Worm (Caenorhabditis elegans) whole organism, L4 larva: ENCODE data around the gene srbc-3.
A peak's percentile ranks its signal among the peaks of the same experiment; 100 is the strongest.

ENCODE experiments used
- D1046.2 ChIP-seq: fragments of 200-800 bp; sonication (Bioruptor generic); IDR thresholded peaks from 2 replicates; pipeline ENCODE4 v1.3.6; 2022; ENCODE audit warnings: missing genetic modification characterization, missing compliant biosample characterization
- F37D6.2 ChIP-seq: sonication (generic microtip); optimal IDR thresholded peaks from 2 replicates; lab custom pipeline; 2016; ENCODE audit warnings: mild to moderate bottlenecking, missing genetic modification characterization, missing compliant biosample characterization
- Y48G9A.11 ChIP-seq: fragments of 200-800 bp; sonication (Bioruptor generic); IDR thresholded peaks from 2 replicates; pipeline ENCODE4 v1.3.6; 2022; ENCODE audit warnings: missing genetic modification reagents, missing genetic modification characterization, missing compliant biosample characterization
- ZK546.5 ChIP-seq, 2 experiments: sonication (generic microtip); optimal IDR thresholded peaks; 2 replicates each; lab custom pipeline; 2017; ENCODE audit warnings: missing biosample characterization in 2 of 2, missing genetic modification characterization in 2 of 2
- aha-1 ChIP-seq: fragments of 150-350 bp; peaks from one replicate; lab custom pipeline; 2014; ENCODE audit warnings: missing biosample characterization, missing genetic modification characterization
- aly-2 ChIP-seq: sonication (generic microtip); optimal IDR thresholded peaks from 2 replicates; lab custom pipeline; 2018; ENCODE audit warnings: missing biosample characterization, missing genetic modification characterization
- ama-1 ChIP-seq: fragments of 150-350 bp; optimal IDR thresholded peaks from 2 replicates; lab custom pipeline; 2014; ENCODE audit warnings: inconsistent platforms, mixed read lengths
- arid-1 ChIP-seq: fragments of 200-800 bp; sonication (Bioruptor generic); conservative IDR thresholded peaks from 2 replicates; pipeline ENCODE4 v1.3.6; 2022; ENCODE audit warnings: missing genetic modification reagents, missing genetic modification characterization, missing compliant biosample characterization
- attf-4 ChIP-seq: sonication (generic microtip); optimal IDR thresholded peaks from 3 replicates; lab custom pipeline; 2017; ENCODE audit warnings: missing biosample characterization, missing genetic modification characterization
- ceh-20 ChIP-seq: fragments of 200-800 bp; sonication (Bioruptor generic); IDR thresholded peaks from 2 replicates; pipeline ENCODE4 v1.3.6; 2022; ENCODE audit warnings: missing genetic modification reagents, missing genetic modification characterization, missing compliant biosample characterization
- ceh-44 ChIP-seq: fragments of 200-800 bp; sonication (Bioruptor generic); IDR thresholded peaks from 2 replicates; pipeline ENCODE4 v1.3.6; 2022; ENCODE audit warnings: missing genetic modification reagents, missing genetic modification characterization, missing compliant biosample characterization
- ctbp-1 ChIP-seq: fragments of 200-800 bp; sonication (Bioruptor generic); IDR thresholded peaks from 2 replicates; pipeline ENCODE4 v1.3.6; 2022; ENCODE audit warnings: missing genetic modification reagents, missing genetic modification characterization, missing compliant biosample characterization
- daf-12 ChIP-seq: fragments of 150-350 bp; optimal IDR thresholded peaks from 2 replicates; lab custom pipeline; 2014; ENCODE audit warnings: missing biosample characterization, missing genetic modification reagents, missing genetic modification characterization
- daf-16 ChIP-seq, 3 experiments: sonication (generic microtip); optimal IDR thresholded peaks; 2 replicates each; lab custom pipeline; 2016 to 2017; ENCODE audit warnings: missing genetic modification characterization in 3 of 3, missing genetic modification reagents in 3 of 3, mild to moderate bottlenecking in 2 of 3, missing compliant biosample characterization in 2 of 3, missing biosample characterization in 1 of 3, moderate library complexity in 1 of 3
- dmd-6 ChIP-seq: fragments of 200-800 bp; sonication (Bioruptor generic); IDR thresholded peaks from 2 replicates; pipeline ENCODE4 v1.3.6; 2022; ENCODE audit warnings: missing genetic modification reagents, missing genetic modification characterization, missing compliant biosample characterization
- dmd-9 ChIP-seq: fragments of 200-800 bp; sonication (Bioruptor generic); IDR thresholded peaks from 2 replicates; pipeline ENCODE4 v1.3.6; 2022; ENCODE audit warnings: missing genetic modification reagents, missing genetic modification characterization, missing compliant biosample characterization
- dpl-1 ChIP-seq: fragments of 150-350 bp; optimal IDR thresholded peaks from 2 replicates; lab custom pipeline; 2014; ENCODE audit warnings: missing biosample characterization, missing genetic modification reagents, missing genetic modification characterization
- duxl-1 ChIP-seq: sonication (generic microtip); optimal IDR thresholded peaks from 2 replicates; lab custom pipeline; 2016; ENCODE audit warnings: mild to moderate bottlenecking, missing genetic modification characterization, moderate library complexity, missing compliant biosample characterization; ENCODE audit not compliant: poor library complexity
- dve-1 ChIP-seq: sonication (generic microtip); optimal IDR thresholded peaks from 2 replicates; lab custom pipeline; 2017; ENCODE audit warnings: antibody characterized with exemption, mild to moderate bottlenecking, missing genetic modification characterization, missing compliant biosample characterization; ENCODE audit not compliant: insufficient read depth
- egl-27 ChIP-seq: sonication (generic microtip); optimal IDR thresholded peaks from 3 replicates; lab custom pipeline; 2017; ENCODE audit warnings: missing biosample characterization, missing genetic modification reagents, missing genetic modification characterization
- fkh-10 ChIP-seq: fragments of 150-350 bp; optimal IDR thresholded peaks from 2 replicates; lab custom pipeline; 2014; ENCODE audit warnings: missing biosample characterization, missing genetic modification reagents, missing genetic modification characterization
- gei-8 ChIP-seq: fragments of 200-800 bp; sonication (Bioruptor generic); optimal IDR thresholded peaks from 2 replicates; lab custom pipeline; 2018; ENCODE audit warnings: mild to moderate bottlenecking, missing genetic modification characterization, missing compliant biosample characterization
- hif-1 ChIP-seq, 2 experiments: sonication (generic microtip); optimal IDR thresholded peaks; 2 replicates each; lab custom pipeline; 2016 to 2017; ENCODE audit warnings: missing compliant biosample characterization in 2 of 2, missing genetic modification characterization in 2 of 2, missing genetic modification reagents in 2 of 2, missing genotype in 2 of 2, mild to moderate bottlenecking in 1 of 2
- hlh-11 ChIP-seq: fragments of 200-800 bp; sonication (Bioruptor generic); optimal IDR thresholded peaks from 2 replicates; lab custom pipeline; 2018; ENCODE audit warnings: mild to moderate bottlenecking, missing genetic modification characterization, missing compliant biosample characterization
- hlh-30 ChIP-seq: sonication (generic microtip); optimal IDR thresholded peaks from 2 replicates; lab custom pipeline; 2017; ENCODE audit warnings: antibody characterized with exemption, mild to moderate bottlenecking, missing genetic modification characterization, missing compliant biosample characterization; ENCODE audit not compliant: insufficient read depth
- hmg-1.1 ChIP-seq: fragments of 200-800 bp; sonication (Bioruptor generic); IDR thresholded peaks from 2 replicates; pipeline ENCODE4 v1.3.6; 2022; ENCODE audit warnings: missing genetic modification reagents, missing genetic modification characterization, missing compliant biosample characterization
- jun-1 ChIP-seq: fragments of 150-350 bp; optimal IDR thresholded peaks from 2 replicates; lab custom pipeline; 2014; ENCODE audit warnings: missing biosample characterization, missing genetic modification reagents, missing genetic modification characterization
- lin-1 ChIP-seq: fragments of 200-800 bp; sonication (Bioruptor generic); IDR thresholded peaks from 2 replicates; pipeline ENCODE4 v1.3.6; 2022; ENCODE audit warnings: missing genetic modification reagents, missing genetic modification characterization, missing compliant biosample characterization
- lin-29 ChIP-seq: fragments of 200-800 bp; sonication (Bioruptor generic); IDR thresholded peaks from 2 replicates; pipeline ENCODE4 v1.3.6; 2022; ENCODE audit warnings: missing genetic modification reagents, missing genetic modification characterization, missing compliant biosample characterization
- lin-38 ChIP-seq: fragments of 200-800 bp; sonication (Bioruptor generic); IDR thresholded peaks from 2 replicates; pipeline ENCODE4 v1.3.6; 2022; ENCODE audit warnings: missing genetic modification reagents, missing genetic modification characterization, missing compliant biosample characterization
- lsy-2 ChIP-seq, 2 experiments: fragments of 150-350 bp in 1 of 2; sonication (generic microtip) in 1 of 2; optimal IDR thresholded peaks; 2 replicates each; lab custom pipeline; 2014 to 2017; ENCODE audit warnings: missing biosample characterization in 2 of 2, missing genetic modification characterization in 2 of 2
- mdl-1 ChIP-seq, 2 experiments: fragments of 150-350 bp in 1 of 2; sonication (generic microtip) in 1 of 2; optimal IDR thresholded peaks; 2 replicates each; lab custom pipeline; 2014 to 2017; ENCODE audit warnings: missing biosample characterization in 2 of 2, missing genetic modification characterization in 2 of 2
- mes-2 ChIP-seq: sonication (generic microtip); optimal IDR thresholded peaks from 2 replicates; lab custom pipeline; 2016; ENCODE audit warnings: missing genotype, mild to moderate bottlenecking, missing genetic modification characterization, missing compliant biosample characterization; ENCODE audit not compliant: poor library complexity, severe bottlenecking
- mxl-3 ChIP-seq: fragments of 200-800 bp; sonication (Bioruptor generic); optimal IDR thresholded peaks from 2 replicates; lab custom pipeline; 2018; ENCODE audit warnings: mild to moderate bottlenecking, missing genetic modification characterization, missing compliant biosample characterization
- nhr-10 ChIP-seq: fragments of 150-350 bp; optimal IDR thresholded peaks from 2 replicates; lab custom pipeline; 2014; ENCODE audit warnings: missing biosample characterization, missing genetic modification characterization
- nhr-11 ChIP-seq: fragments of 150-350 bp; optimal IDR thresholded peaks from 2 replicates; lab custom pipeline; 2014; ENCODE audit warnings: missing biosample characterization, missing genetic modification characterization
- nhr-25 ChIP-seq: sonication (generic microtip); optimal IDR thresholded peaks from 2 replicates; lab custom pipeline; 2017; ENCODE audit warnings: missing genetic modification characterization, mild to moderate bottlenecking, missing compliant biosample characterization, antibody characterized with exemption, moderate library complexity, borderline replicate concordance; ENCODE audit not compliant: insufficient read depth
- nhr-28 ChIP-seq: fragments of 150-350 bp; optimal IDR thresholded peaks from 2 replicates; lab custom pipeline; 2014; ENCODE audit warnings: missing biosample characterization, missing genetic modification characterization
- nhr-41 ChIP-seq: fragments of 200-800 bp; sonication (Bioruptor generic); IDR thresholded peaks from 2 replicates; pipeline ENCODE4 v1.3.6; 2022; ENCODE audit warnings: missing genetic modification reagents, missing genetic modification characterization, missing compliant biosample characterization
- nhr-48 ChIP-seq: sonication (generic microtip); optimal IDR thresholded peaks from 2 replicates; lab custom pipeline; 2016; ENCODE audit warnings: mild to moderate bottlenecking, missing genetic modification characterization, missing compliant biosample characterization
- nhr-6 ChIP-seq: fragments of 150-350 bp; optimal IDR thresholded peaks from 2 replicates; lab custom pipeline; 2014; ENCODE audit warnings: missing biosample characterization, missing genetic modification characterization
- nhr-76 ChIP-seq: fragments of 150-350 bp; optimal IDR thresholded peaks from 2 replicates; lab custom pipeline; 2014; ENCODE audit warnings: missing biosample characterization, missing genetic modification characterization
- nhr-77 ChIP-seq: fragments of 150-350 bp; optimal IDR thresholded peaks from 2 replicates; lab custom pipeline; 2014; ENCODE audit warnings: missing biosample characterization, missing genetic modification characterization
- pha-4 ChIP-seq, 2 experiments: fragments of 150-350 bp in 1 of 2; fragments of 200-800 bp in 1 of 2; sonication (Bioruptor generic) in 1 of 2; IDR thresholded peaks in 1 of 2; optimal IDR thresholded peaks in 1 of 2; 2 replicates each; pipeline versions ENCODE4 v1.3.6 to Lab custom; 2014 to 2022; ENCODE audit warnings: missing genetic modification characterization in 2 of 2, missing genetic modification reagents in 2 of 2, missing biosample characterization in 1 of 2, missing compliant biosample characterization in 1 of 2
- pqm-1 ChIP-seq: sonication (generic microtip); optimal IDR thresholded peaks from 2 replicates; lab custom pipeline; 2017; ENCODE audit warnings: missing biosample characterization, missing genetic modification characterization
- rbr-2 ChIP-seq: sonication (generic microtip); optimal IDR thresholded peaks from 2 replicates; lab custom pipeline; 2016; ENCODE audit warnings: missing genotype, missing genetic modification characterization, missing compliant biosample characterization
- saeg-2 ChIP-seq: fragments of 200-800 bp; sonication (Bioruptor generic); IDR thresholded peaks from 2 replicates; pipeline ENCODE4 v1.3.6; 2022; ENCODE audit warnings: missing genetic modification reagents, missing genetic modification characterization, missing compliant biosample characterization
- spr-1 ChIP-seq: sonication (generic microtip); optimal IDR thresholded peaks from 2 replicates; lab custom pipeline; 2016; ENCODE audit warnings: mild to moderate bottlenecking, missing genetic modification characterization, missing compliant biosample characterization
- zag-1 ChIP-seq: fragments of 150-350 bp; optimal IDR thresholded peaks from 2 replicates; lab custom pipeline; 2014; ENCODE audit warnings: missing biosample characterization, missing genetic modification characterization
- zip-2 ChIP-seq: fragments of 150-350 bp; optimal IDR thresholded peaks from 2 replicates; lab custom pipeline; 2014; ENCODE audit warnings: missing biosample characterization, missing genetic modification characterization

The srbc-3 gene

DNA sequence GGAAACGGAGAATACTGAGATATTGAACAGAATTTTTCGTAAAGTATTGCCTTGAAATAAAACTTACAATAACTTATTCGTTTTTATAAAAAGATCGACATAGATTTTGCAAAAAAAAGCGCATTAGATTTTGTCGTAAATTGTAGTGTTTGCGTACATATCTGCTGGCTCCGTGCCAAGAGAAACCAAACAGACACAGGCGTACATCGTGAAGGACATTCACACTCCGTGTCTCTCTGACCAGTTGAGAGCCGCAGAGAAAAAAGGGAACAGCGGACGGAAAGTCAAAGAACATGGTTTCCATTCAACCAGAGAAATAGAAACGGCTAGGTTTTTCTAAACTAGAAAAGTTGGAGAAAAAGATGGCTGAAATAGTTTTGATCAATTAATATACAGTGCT lies 7.0 kb downstream of the srbc-3 start, which contains the start of gene arrd-19:
Gene arrd-19 (minus strand): TSS at position 209 of the 400 bp plus-strand sequence.
- TF ChIP-seq mdl-1 (tag; optimal IDR thresholded peaks at IDR 0.05; lab: Kevin White, UChicago) (peak in 1 of 2 experiments; percentile 85), spr-1 (tag; lab: Kevin White, UChicago) (no peak), ctbp-1 (GFP tag; lab: Robert Waterston, UW) (peak; percentile 86), zag-1 (tag; lab: Kevin White, UChicago) (no peak), zip-2 (tag; lab: Kevin White, UChicago) (peak; percentile 5), mes-2 (peak; percentile 80), ceh-44 (no peak), hif-1 (tag; optimal IDR thresholded peaks at IDR 0.05; lab: Kevin White, UChicago) (peak in 1 of 2 experiments; percentile 64), gei-8 (GFP tag; lab: Kevin White, UChicago) (no peak), dve-1 (peak; percentile 89), nhr-25 (peak; percentile 53), ceh-20 (peak; percentile 61; the same call in 1 of the 2 replicates), D1046.2 (no peak), hmg-1.1 (GFP tag; lab: Robert Waterston, UW) (peak; percentile 93), pha-4 (GFP tag; IDR thresholded peaks at IDR 0.05; lab: Robert Waterston, UW) (no peak), pha-4 (tag; optimal IDR thresholded peaks at IDR 0.05; lab: Kevin White, UChicago) (peak; percentile 54), arid-1 (peak; percentile 67; the same call in 1 of the 2 replicates), aly-2 (tag; lab: Kevin White, UChicago) (no peak), hlh-11 (tag; lab: Kevin White, UChicago) (peak; percentile 93), mxl-3 (GFP tag; lab: Kevin White, UChicago) (peak; percentile 72), pqm-1 (tag; lab: Kevin White, UChicago) (peak; percentile 32), attf-4 (tag; lab: Kevin White, UChicago) (no peak), rbr-2 (peak; percentile 56), egl-27 (no peak), aha-1 (tag; lab: Kevin White, UChicago) (peak; percentile 99), nhr-28 (tag; lab: Kevin White, UChicago) (peak; percentile 90), nhr-6 (tag; lab: Kevin White, UChicago) (peak; percentile 57), dmd-6 (GFP tag; lab: Robert Waterston, UW) (peak; percentile 92), nhr-76 (tag; lab: Kevin White, UChicago) (no peak), Y48G9A.11 (GFP tag; lab: Robert Waterston, UW) (no peak), duxl-1 (tag; lab: Kevin White, UChicago) (peak; percentile 79), saeg-2 (GFP tag; lab: Robert Waterston, UW) (peak; percentile 80; the same call in 1 of the 2 replicates), lin-38 (GFP tag; lab: Robert Waterston, UW) (no peak), dmd-9 (GFP tag; lab: Robert Waterston, UW) (no peak), daf-16 (GFP tag; optimal IDR thresholded peaks at IDR 0.05; lab: Kevin White, UChicago) (peak in 1 of 2 experiments; percentile 5), daf-16 (tag; optimal IDR thresholded peaks at IDR 0.05; lab: Kevin White, UChicago) (peak; percentile 62), lin-1 (GFP tag; lab: Robert Waterston, UW) (peak; percentile 89), nhr-11 (tag; lab: Kevin White, UChicago) (peak; percentile 74), F37D6.2 (tag; lab: Kevin White, UChicago) (peak; percentile 41), nhr-10 (tag; lab: Kevin White, UChicago) (no peak), ama-1 (lab: Kevin White, UChicago) (no peak), jun-1 (no peak), nhr-41 (GFP tag; lab: Robert Waterston, UW) (no peak), nhr-48 (tag; lab: Kevin White, UChicago) (peak; percentile 90), lin-29 (GFP tag; lab: Robert Waterston, UW) (peak; percentile 58; the same call in 1 of the 2 replicates), lsy-2 (tag; optimal IDR thresholded peaks at IDR 0.05; lab: Kevin White, UChicago) (peak; percentile 26 to 79), fkh-10 (peak; percentile 72), nhr-77 (tag; lab: Kevin White, UChicago) (peak; percentile 79), ZK546.5 (tag; optimal IDR thresholded peaks at IDR 0.05; lab: Kevin White, UChicago) (no peak), daf-12 (no peak), dpl-1 (peak; percentile 66), hlh-30 (tag; lab: Kevin White, UChicago) (peak; percentile 58)
